Worm (Caenorhabditis elegans) whole organism, mixed stage, embryonic: Measurements from ENCODE around the gene C27H5.6.

Experiments used
- M03D4.4 ChIP-seq: sonication (generic microtip); optimal IDR thresholded peaks from 2 replicates; lab custom pipeline; 2017; ENCODE audit warnings: mild to moderate bottlenecking, missing genetic modification characterization, missing compliant biosample characterization
- bed-3 ChIP-seq: fragments of 200-800 bp; sonication (Bioruptor generic); optimal IDR thresholded peaks from 3 replicates; lab custom pipeline; 2018; ENCODE audit warnings: mild to moderate bottlenecking, missing genetic modification characterization, moderate library complexity, missing compliant biosample characterization
- blmp-1 ChIP-seq: fragments of 150-350 bp; optimal IDR thresholded peaks from 2 replicates; lab custom pipeline; 2014; ENCODE audit warnings: missing biosample characterization, missing genetic modification characterization
- ceh-39 ChIP-seq: fragments of 150-350 bp; optimal IDR thresholded peaks from 2 replicates; lab custom pipeline; 2014; ENCODE audit warnings: missing biosample characterization, missing genetic modification characterization
- ceh-43 ChIP-seq: fragments of 200-800 bp; sonication (Bioruptor generic); optimal IDR thresholded peaks from 2 replicates; lab custom pipeline; 2018; ENCODE audit warnings: mild to moderate bottlenecking, missing genetic modification characterization, moderate library complexity, missing compliant biosample characterization
- ces-1 ChIP-seq: fragments of 150-350 bp; optimal IDR thresholded peaks from 2 replicates; lab custom pipeline; 2014; ENCODE audit warnings: missing biosample characterization, missing genetic modification reagents, missing genetic modification characterization
- cnd-1 ChIP-seq: fragments of 200-800 bp; sonication (Bioruptor generic); optimal IDR thresholded peaks from 2 replicates; lab custom pipeline; 2018; ENCODE audit warnings: mild to moderate bottlenecking, missing genetic modification characterization, missing compliant biosample characterization
- drap-1 ChIP-seq: fragments of 200-800 bp; sonication (Bioruptor generic); optimal IDR thresholded peaks from 3 replicates; lab custom pipeline; 2018; ENCODE audit warnings: mild to moderate bottlenecking, missing genetic modification characterization, missing compliant biosample characterization
- elt-1 ChIP-seq: sonication (generic microtip); optimal IDR thresholded peaks from 2 replicates; lab custom pipeline; 2017; ENCODE audit warnings: missing genetic modification characterization, mild to moderate bottlenecking, missing compliant biosample characterization, antibody characterized with exemption, moderate library complexity, borderline replicate concordance; ENCODE audit not compliant: insufficient read depth
- elt-3 ChIP-seq: fragments of 150-350 bp; optimal IDR thresholded peaks from 2 replicates; lab custom pipeline; 2014; ENCODE audit warnings: missing biosample characterization, missing genetic modification characterization
- flh-1 ChIP-seq: fragments of 200-800 bp; sonication (Bioruptor generic); optimal IDR thresholded peaks from 2 replicates; lab custom pipeline; 2018; ENCODE audit warnings: mild to moderate bottlenecking, missing genetic modification characterization, moderate library complexity, missing compliant biosample characterization
- ham-2 ChIP-seq: fragments of 200-800 bp; sonication (Bioruptor generic); optimal IDR thresholded peaks from 2 replicates; lab custom pipeline; 2018; ENCODE audit warnings: mild to moderate bottlenecking, missing genetic modification characterization, missing compliant biosample characterization
- hlh-1 ChIP-seq: fragments of 150-350 bp; optimal IDR thresholded peaks from 2 replicates; lab custom pipeline; 2014; ENCODE audit warnings: missing biosample characterization, missing genetic modification reagents, missing genetic modification characterization
- lin-13 ChIP-seq: fragments of 150-350 bp; optimal IDR thresholded peaks from 2 replicates; lab custom pipeline; 2014; ENCODE audit warnings: missing biosample characterization, missing genetic modification characterization
- lin-32 ChIP-seq: fragments of 200-800 bp; sonication (Bioruptor generic); optimal IDR thresholded peaks from 2 replicates; lab custom pipeline; 2018; ENCODE audit warnings: mild to moderate bottlenecking, missing genetic modification characterization, missing compliant biosample characterization
- lsy-2 ChIP-seq: fragments of 150-350 bp; optimal IDR thresholded peaks from 2 replicates; lab custom pipeline; 2014; ENCODE audit warnings: missing biosample characterization, missing genetic modification characterization
- mab-5 ChIP-seq: fragments of 150-350 bp; optimal IDR thresholded peaks from 2 replicates; lab custom pipeline; 2014; ENCODE audit warnings: missing biosample characterization, missing genetic modification characterization
- mep-1 ChIP-seq: fragments of 150-350 bp; optimal IDR thresholded peaks from 2 replicates; lab custom pipeline; 2017; ENCODE audit warnings: missing biosample characterization, missing genetic modification reagents, missing genetic modification characterization, inconsistent platforms
- mls-2 ChIP-seq: sonication (generic microtip); optimal IDR thresholded peaks from 2 replicates; lab custom pipeline; 2016; ENCODE audit warnings: mild to moderate bottlenecking, missing genetic modification characterization, moderate library complexity, missing compliant biosample characterization
- nhr-2 ChIP-seq: fragments of 150-350 bp; optimal IDR thresholded peaks from 2 replicates; lab custom pipeline; 2014; ENCODE audit warnings: missing biosample characterization, missing genetic modification characterization
- nhr-237 ChIP-seq: fragments of 150-350 bp; optimal IDR thresholded peaks from 2 replicates; lab custom pipeline; 2014; ENCODE audit warnings: missing biosample characterization, missing genetic modification characterization
- nhr-28 ChIP-seq: fragments of 150-350 bp; optimal IDR thresholded peaks from 2 replicates; lab custom pipeline; 2014; ENCODE audit warnings: missing biosample characterization, missing genetic modification characterization
- nhr-76 ChIP-seq: sonication (generic microtip); optimal IDR thresholded peaks from 2 replicates; lab custom pipeline; 2017; ENCODE audit warnings: missing biosample characterization, missing genetic modification characterization
- pha-4 ChIP-seq: fragments of 150-350 bp; optimal IDR thresholded peaks from 2 replicates; lab custom pipeline; 2018; ENCODE audit warnings: missing biosample characterization, missing genetic modification reagents, missing genetic modification characterization
- sem-2 ChIP-seq: fragments of 200-800 bp; sonication (Bioruptor generic); optimal IDR thresholded peaks from 2 replicates; lab custom pipeline; 2018; ENCODE audit warnings: mild to moderate bottlenecking, missing genetic modification characterization, missing compliant biosample characterization
- snpc-4 ChIP-seq: fragments of 150-350 bp; optimal IDR thresholded peaks from 2 replicates; lab custom pipeline; 2014; ENCODE audit warnings: missing biosample characterization, missing genetic modification characterization
- tbx-8 ChIP-seq: fragments of 200-800 bp; sonication (Bioruptor generic); optimal IDR thresholded peaks from 2 replicates; lab custom pipeline; 2018; ENCODE audit warnings: mild to moderate bottlenecking, missing genetic modification characterization, moderate library complexity, missing compliant biosample characterization
- unc-120 ChIP-seq: sonication (generic microtip); optimal IDR thresholded peaks from 2 replicates; lab custom pipeline; 2017; ENCODE audit warnings: missing genetic modification characterization, missing compliant biosample characterization; ENCODE audit not compliant: poor library complexity, severe bottlenecking
- unc-39 ChIP-seq: fragments of 150-350 bp; optimal IDR thresholded peaks from 2 replicates; lab custom pipeline; 2014; ENCODE audit warnings: missing biosample characterization, missing genetic modification characterization
- unc-62 ChIP-seq: fragments of 150-350 bp; optimal IDR thresholded peaks from 2 replicates; lab custom pipeline; 2014; ENCODE audit warnings: missing biosample characterization, missing genetic modification reagents, missing genetic modification characterization
- zip-8 ChIP-seq: fragments of 150-350 bp; optimal IDR thresholded peaks from 2 replicates; lab custom pipeline; 2014; ENCODE audit warnings: missing biosample characterization, missing genetic modification characterization
- ztf-11 ChIP-seq: fragments of 150-350 bp; optimal IDR thresholded peaks from 2 replicates; lab custom pipeline; 2014; ENCODE audit warnings: missing biosample characterization, missing genetic modification characterization

The C27H5.6 gene

DNA sequence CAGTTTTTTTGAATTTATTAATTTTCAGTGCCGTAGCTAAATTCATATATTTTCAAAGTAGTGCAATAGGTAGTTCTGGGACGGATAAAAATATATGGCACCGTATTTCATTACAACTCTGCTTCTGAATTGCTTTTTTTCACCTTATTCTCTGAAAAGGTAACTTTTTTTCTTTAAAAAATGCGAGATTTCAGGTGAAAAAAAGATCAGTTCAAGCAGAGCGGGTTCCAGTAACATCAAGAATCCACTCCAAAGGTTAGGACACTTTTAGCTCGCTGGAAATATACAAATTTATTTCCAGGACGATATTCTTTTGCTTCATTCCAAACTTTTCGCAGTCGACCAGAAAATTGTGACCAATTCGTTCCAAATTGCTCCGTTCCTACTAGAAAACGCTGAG is 38.9 kb downstream of the C27H5.6 start, which contains the start of gene T07F8.1:
Gene T07F8.1 (plus strand): TSS at position 301 of the 400 bp plus-strand sequence.
- TF ChIP-seq sem-2 (GFP tag; lab: Kevin White, UChicago) (no peak), drap-1 (GFP tag; lab: Kevin White, UChicago) (no peak), lsy-2 (tag; lab: Kevin White, UChicago) (no peak), lin-32 (GFP tag; lab: Kevin White, UChicago) (no peak), nhr-76 (tag; lab: Kevin White, UChicago) (no peak), snpc-4 (tag; lab: Kevin White, UChicago) (no peak), bed-3 (no peak)

- TF ChIP-seq nhr-237 (tag; lab: Kevin White, UChicago) (peak; percentile 51), nhr-2 (tag; lab: Kevin White, UChicago) (no peak), snpc-4 (tag; lab: Kevin White, UChicago) (no peak), ceh-39 (tag; lab: Kevin White, UChicago) (no peak), lsy-2 (tag; lab: Kevin White, UChicago) (peak; percentile 72), elt-3 (tag; lab: Kevin White, UChicago) (no peak), elt-1 (tag; lab: Kevin White, UChicago) (no peak), ces-1 (GFP tag; lab: Kevin White, UChicago) (peak; percentile 49)
These were observed 39.5 kb downstream of the C27H5.6 start for ce11 chrII:7147550-7147949.

DNA sequence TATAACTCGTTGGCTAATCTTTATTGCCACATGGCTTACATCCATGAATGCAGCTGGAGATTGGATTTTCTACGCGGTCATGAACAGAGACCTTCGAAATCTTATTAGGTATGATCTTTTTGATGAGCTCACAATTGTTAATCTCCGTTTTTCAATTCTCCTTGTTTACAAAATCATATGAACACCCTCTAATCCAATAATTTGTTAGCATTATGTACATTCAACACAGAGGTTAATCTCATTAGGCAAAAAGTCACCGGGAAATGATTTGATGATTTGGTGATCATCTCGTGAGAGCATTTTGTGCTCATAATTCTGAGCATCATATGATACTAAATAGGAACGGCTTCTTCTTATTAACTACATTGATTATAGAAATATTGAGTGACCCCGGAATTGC is 40.8 kb downstream of the C27H5.6 start:
- TF ChIP-seq snpc-4 (tag; lab: Kevin White, UChicago): no peak
- no peak for TF ChIP-seq ham-2 (GFP tag; lab: Kevin White, UChicago)
- no peak for TF ChIP-seq mls-2 (tag; lab: Kevin White, UChicago)
- no peak for TF ChIP-seq mab-5
- TF ChIP-seq pha-4 (tag; lab: Kevin White, UChicago): no peak
- TF ChIP-seq mep-1 (tag; lab: Kevin White, UChicago): no peak
- TF ChIP-seq unc-62 (GFP tag; lab: Kevin White, UChicago): no peak
- no peak for TF ChIP-seq nhr-28
- no peak for TF ChIP-seq bed-3
- no peak for TF ChIP-seq lin-13 (tag; lab: Kevin White, UChicago)
- TF ChIP-seq hlh-1 (tag; lab: Kevin White, UChicago): no peak
- TF ChIP-seq ceh-39 (tag; lab: Kevin White, UChicago): no peak
- TF ChIP-seq unc-120 (tag; lab: Kevin White, UChicago): no peak
- no peak for TF ChIP-seq cnd-1
- no peak for TF ChIP-seq lin-32 (GFP tag; lab: Kevin White, UChicago)
- TF ChIP-seq blmp-1 (tag; lab: Kevin White, UChicago): no peak
- TF ChIP-seq tbx-8 (GFP tag; lab: Kevin White, UChicago): no peak
- TF ChIP-seq unc-39: no peak
- no peak for TF ChIP-seq ztf-11 (tag; lab: Kevin White, UChicago)
- TF ChIP-seq zip-8: no peak

DNA sequence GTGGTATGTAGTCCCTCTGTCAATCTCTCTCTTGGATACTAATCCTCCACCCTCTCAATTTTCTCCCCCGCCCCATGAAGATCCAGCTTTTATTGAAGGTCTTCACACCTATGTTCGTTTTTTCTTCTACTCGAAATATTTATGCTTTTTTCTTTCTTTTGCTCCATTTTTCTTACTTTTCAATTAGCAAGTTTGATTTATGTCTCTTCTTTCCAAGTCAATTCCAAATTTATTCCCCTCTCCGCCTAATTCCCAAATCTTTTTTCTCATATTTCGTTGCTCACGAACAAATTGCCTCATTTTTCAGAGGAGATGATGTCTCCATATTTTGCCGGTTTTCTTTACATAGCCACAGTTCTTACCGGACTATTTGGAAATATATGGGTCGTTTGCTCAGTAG is 42.7 kb downstream of the C27H5.6 start, which contains the start of gene npr-31:
Gene npr-31 (plus strand): TSS at position 301 of the 400 bp plus-strand sequence.
- TF ChIP-seq lin-32 (GFP tag; lab: Kevin White, UChicago): no peak
- no peak for TF ChIP-seq elt-1 (tag; lab: Kevin White, UChicago)
- TF ChIP-seq cnd-1: no peak
- TF ChIP-seq M03D4.4 (tag; lab: Kevin White, UChicago): no peak
- no peak for TF ChIP-seq pha-4 (tag; lab: Kevin White, UChicago)
- TF ChIP-seq lin-13 (tag; lab: Kevin White, UChicago): no peak
- no peak for TF ChIP-seq tbx-8 (GFP tag; lab: Kevin White, UChicago)
- no peak for TF ChIP-seq mls-2 (tag; lab: Kevin White, UChicago)
- no peak for TF ChIP-seq nhr-237 (tag; lab: Kevin White, UChicago)
- TF ChIP-seq ces-1 (GFP tag; lab: Kevin White, UChicago): no peak
- TF ChIP-seq flh-1 (GFP tag; lab: Kevin White, UChicago): no peak
- no peak for TF ChIP-seq elt-3 (tag; lab: Kevin White, UChicago)
- TF ChIP-seq ceh-43 (GFP tag; lab: Kevin White, UChicago): no peak
- no peak for TF ChIP-seq unc-39
- TF ChIP-seq nhr-28: no peak
- TF ChIP-seq, all 35 proteins: peak for 0
